Worm (Caenorhabditis elegans) whole organism, midembryonic: ENCODE measurements around the gene cbp-2.

Experiments used
- flt-1 ChIP-seq: fragments of 200-800 bp; sonication (Bioruptor generic); IDR thresholded peaks from 2 replicates; pipeline ENCODE4 v1.3.6; 2022; ENCODE audit warnings: missing genetic modification characterization, missing compliant biosample characterization
- ztf-29 ChIP-seq: fragments of 200-800 bp; sonication (Bioruptor generic); IDR thresholded peaks from 2 replicates; pipeline ENCODE4 v1.3.6; 2022; ENCODE audit warnings: missing genetic modification reagents, missing genetic modification characterization, missing compliant biosample characterization

DNA sequence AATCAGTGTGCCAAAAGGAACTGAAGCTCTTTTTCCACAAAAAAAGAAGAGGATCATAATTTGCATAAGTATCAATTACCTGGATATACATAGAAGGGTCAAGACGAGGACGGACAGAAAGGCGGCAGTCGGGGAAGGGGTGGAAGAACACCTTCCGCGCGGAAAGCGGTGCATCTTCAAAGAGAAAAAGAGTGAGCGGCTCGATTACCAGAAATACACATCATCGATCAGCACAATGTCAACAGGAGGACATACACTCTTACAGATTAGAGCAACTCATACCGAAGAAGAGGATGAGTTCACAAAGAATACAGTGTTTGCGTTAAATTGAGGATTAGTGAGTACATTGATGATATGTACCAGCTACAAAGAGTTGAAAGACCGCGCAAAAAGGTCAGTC is 46.4 kb downstream of the cbp-2 start:
- TF ChIP-seq flt-1 = no peak
- no peak for TF ChIP-seq ztf-29 (GFP tag; lab: Robert Waterston, UW)
